Fruit fly (Drosophila melanogaster) whole organism, embryonic: ENCODE measurements around the gene Gr97a.

Experiments used
- Ada2b ChIP-seq: fragments of 200-800 bp; sonication (Bioruptor generic); IDR thresholded peaks from 2 replicates; pipeline ENCODE4 v1.3.6; 2022; ENCODE audit warnings: missing biosample characterization, missing genetic modification characterization
- Atf6 ChIP-seq: fragments of 200-800 bp; sonication (Bioruptor generic); IDR thresholded peaks from 2 replicates; pipeline ENCODE4 v1.3.6; 2022; ENCODE audit warnings: missing biosample characterization, missing genetic modification characterization
- Bgb ChIP-seq: fragments of 200-800 bp; sonication (Bioruptor generic); IDR thresholded peaks from 2 replicates; pipeline ENCODE4 v1.3.6; 2022; ENCODE audit warnings: missing biosample characterization, missing genetic modification characterization; ENCODE audit not compliant: partially characterized antibody
- CG10431 ChIP-seq: fragments of 200-800 bp; sonication (Bioruptor generic); optimal IDR thresholded peaks from 3 replicates; lab custom pipeline; 2018; ENCODE audit warnings: missing biosample characterization, mild to moderate bottlenecking, missing genetic modification characterization
- CG10565 ChIP-seq: fragments of 200-800 bp; sonication (Bioruptor generic); optimal IDR thresholded peaks from 3 replicates; lab custom pipeline; 2016; ENCODE audit warnings: missing biosample characterization, mild to moderate bottlenecking, missing genetic modification characterization
- CG12104 ChIP-seq: fragments of 200-800 bp; sonication (Bioruptor generic); optimal IDR thresholded peaks from 3 replicates; lab custom pipeline; 2016; ENCODE audit warnings: missing biosample characterization, missing genetic modification characterization
- CG14050 ChIP-seq: fragments of 200-800 bp; sonication (Bioruptor generic); IDR thresholded peaks from 3 replicates; pipeline ENCODE4 v1.3.6; 2022; ENCODE audit warnings: missing biosample characterization, missing genetic modification characterization
- CG15269 ChIP-seq: fragments of 200-800 bp; sonication (Bioruptor generic); optimal IDR thresholded peaks from 2 replicates; lab custom pipeline; 2018; ENCODE audit warnings: missing biosample characterization, mild to moderate bottlenecking, missing genetic modification characterization, moderate library complexity
- CG15514 ChIP-seq: fragments of 200-800 bp; sonication (Bioruptor generic); optimal IDR thresholded peaks from 3 replicates; lab custom pipeline; 2017; ENCODE audit warnings: missing biosample characterization, missing genetic modification characterization, mild to moderate bottlenecking, moderate library complexity, missing genetic modification reagents
- CG1603 ChIP-seq: fragments of 200-800 bp; sonication (Bioruptor generic); optimal IDR thresholded peaks from 2 replicates; lab custom pipeline; 2019; ENCODE audit warnings: missing biosample characterization, mild to moderate bottlenecking, missing genetic modification characterization, moderate library complexity
- CG17802 ChIP-seq: fragments of 200-800 bp; sonication (Bioruptor generic); optimal IDR thresholded peaks from 2 replicates; lab custom pipeline; 2018; ENCODE audit warnings: missing biosample characterization, mild to moderate bottlenecking, missing genetic modification characterization, moderate library complexity
- CG18599 ChIP-seq: fragments of 200-800 bp; sonication (Bioruptor generic); optimal IDR thresholded peaks from 3 replicates; lab custom pipeline; 2017; ENCODE audit warnings: missing biosample characterization, missing genetic modification characterization, mild to moderate bottlenecking, moderate library complexity, missing genetic modification reagents
- CG2129 ChIP-seq: fragments of 200-800 bp; sonication (Bioruptor generic); IDR thresholded peaks from 2 replicates; pipeline ENCODE4 v1.3.6; 2022; ENCODE audit warnings: missing biosample characterization, missing genetic modification characterization; ENCODE audit not compliant: partially characterized antibody
- CG32772 ChIP-seq: fragments of 200-800 bp; sonication (Bioruptor generic); IDR thresholded peaks from 2 replicates; pipeline ENCODE4 v1.3.6; 2022; ENCODE audit warnings: missing biosample characterization, missing genetic modification characterization
- CG33557 ChIP-seq: fragments of 200-800 bp; sonication (Bioruptor generic); optimal IDR thresholded peaks from 2 replicates; lab custom pipeline; 2019; ENCODE audit warnings: missing biosample characterization, mild to moderate bottlenecking, missing genetic modification characterization, moderate library complexity
- CG3407 ChIP-seq: fragments of 200-800 bp; sonication (Bioruptor generic); optimal IDR thresholded peaks from 2 replicates; lab custom pipeline; 2018; ENCODE audit warnings: missing biosample characterization, mild to moderate bottlenecking, missing genetic modification characterization
- CG3847 ChIP-seq: fragments of 200-800 bp; sonication (Bioruptor generic); IDR thresholded peaks from 2 replicates; pipeline ENCODE4 v1.3.6; 2022; ENCODE audit warnings: missing biosample characterization, missing genetic modification characterization
- CG4707 ChIP-seq: fragments of 200-800 bp; sonication (Bioruptor generic); optimal IDR thresholded peaks from 2 replicates; lab custom pipeline; 2018; ENCODE audit warnings: missing biosample characterization, mild to moderate bottlenecking, missing genetic modification characterization, moderate library complexity
- CG6254 ChIP-seq: fragments of 200-800 bp; sonication (Bioruptor generic); optimal IDR thresholded peaks from 3 replicates; lab custom pipeline; 2017; ENCODE audit warnings: mild to moderate bottlenecking, missing biosample characterization, missing genetic modification reagents, missing genetic modification characterization
- CG7786 ChIP-seq: fragments of 200-800 bp; sonication (Bioruptor generic); optimal IDR thresholded peaks from 2 replicates; lab custom pipeline; 2016; ENCODE audit warnings: missing biosample characterization, missing genetic modification characterization
- CG7839 ChIP-seq: fragments of 200-800 bp; sonication (Bioruptor generic); optimal IDR thresholded peaks from 3 replicates; lab custom pipeline; 2018; ENCODE audit warnings: missing biosample characterization, mild to moderate bottlenecking, missing genetic modification characterization, moderate library complexity
- CG8359 ChIP-seq: fragments of 200-800 bp; sonication (Bioruptor generic); optimal IDR thresholded peaks from 2 replicates; lab custom pipeline; 2017; ENCODE audit warnings: missing biosample characterization, mild to moderate bottlenecking, missing genetic modification characterization, borderline replicate concordance
- CG9797 ChIP-seq: fragments of 200-800 bp; sonication (Bioruptor generic); optimal IDR thresholded peaks from 3 replicates; lab custom pipeline; 2018; ENCODE audit warnings: missing biosample characterization, mild to moderate bottlenecking, missing genetic modification characterization
- D19A ChIP-seq: fragments of 200-800 bp; optimal IDR thresholded peaks from 3 replicates; lab custom pipeline; 2019; ENCODE audit warnings: missing biosample characterization, mild to moderate bottlenecking, missing genetic modification characterization, moderate library complexity
- Dbx ChIP-seq: fragments of 200-800 bp; sonication (Bioruptor generic); IDR thresholded peaks from 3 replicates; pipeline ENCODE4 v1.3.6; 2022; ENCODE audit warnings: missing biosample characterization, missing genetic modification characterization
- HHEX ChIP-seq: fragments of 200-800 bp; sonication (Bioruptor generic); optimal IDR thresholded peaks from 3 replicates; lab custom pipeline; 2017; ENCODE audit warnings: missing biosample characterization, mild to moderate bottlenecking, missing genetic modification characterization, missing genetic modification reagents
- Hr39 ChIP-seq: fragments of >200 bp; optimal IDR thresholded peaks from 2 replicates; lab custom pipeline; 2017
- Jarid2 ChIP-seq: fragments of 200-800 bp; sonication (Bioruptor generic); optimal IDR thresholded peaks from 3 replicates; lab custom pipeline; 2017; ENCODE audit warnings: mild to moderate bottlenecking, missing biosample characterization, missing genetic modification reagents, missing genetic modification characterization
- MTF-1 ChIP-seq: fragments of 200-800 bp; sonication (Bioruptor generic); optimal IDR thresholded peaks from 2 replicates; lab custom pipeline; 2018; ENCODE audit warnings: missing biosample characterization, mild to moderate bottlenecking, missing genetic modification characterization, borderline replicate concordance
- Rfx ChIP-seq: fragments of 200-800 bp; sonication (Bioruptor generic); IDR thresholded peaks from 2 replicates; pipeline ENCODE4 v1.3.6; 2022; ENCODE audit warnings: missing biosample characterization, missing genetic modification characterization
- Scr ChIP-seq: fragments of 200-800 bp; sonication (Bioruptor generic); IDR thresholded peaks from 2 replicates; pipeline ENCODE4 v1.3.6; 2022; ENCODE audit warnings: missing biosample characterization, missing genetic modification characterization; ENCODE audit not compliant: partially characterized antibody
- ash1 ChIP-seq: fragments of 200-800 bp; sonication (Bioruptor generic); optimal IDR thresholded peaks from 2 replicates; lab custom pipeline; 2018; ENCODE audit warnings: missing biosample characterization, mild to moderate bottlenecking, missing genetic modification characterization
- caup ChIP-seq: fragments of 200-800 bp; sonication (Bioruptor generic); optimal IDR thresholded peaks from 3 replicates; lab custom pipeline; 2017; ENCODE audit warnings: missing biosample characterization, mild to moderate bottlenecking, missing genetic modification characterization, moderate library complexity; ENCODE audit not compliant: severe bottlenecking
- ems ChIP-seq: fragments of 200-800 bp; sonication (Bioruptor generic); optimal IDR thresholded peaks from 3 replicates; lab custom pipeline; 2016; ENCODE audit warnings: missing biosample characterization, missing genetic modification characterization
- exex ChIP-seq: fragments of 200-800 bp; sonication (Bioruptor generic); optimal IDR thresholded peaks from 4 replicates; lab custom pipeline; 2018; ENCODE audit warnings: missing biosample characterization, mild to moderate bottlenecking, missing genetic modification characterization, moderate library complexity
- gcm ChIP-seq: fragments of 200-800 bp; sonication (Bioruptor generic); optimal IDR thresholded peaks from 2 replicates; lab custom pipeline; 2019; ENCODE audit warnings: missing biosample characterization, mild to moderate bottlenecking, missing genetic modification characterization, moderate library complexity
- gem ChIP-seq: fragments of 200-800 bp; sonication (Bioruptor generic); optimal IDR thresholded peaks from 2 replicates; lab custom pipeline; 2019; ENCODE audit warnings: missing biosample characterization, mild to moderate bottlenecking, missing genetic modification characterization, moderate library complexity
- gsb ChIP-seq: fragments of 200-800 bp; sonication (Bioruptor generic); IDR thresholded peaks from 2 replicates; pipeline ENCODE4 v1.3.6; 2022; ENCODE audit warnings: missing biosample characterization, missing genetic modification characterization
- gt ChIP-seq: fragments of 200-800 bp; sonication (Bioruptor generic); IDR thresholded peaks from 2 replicates; pipeline ENCODE4 v1.3.6; 2022; ENCODE audit warnings: missing biosample characterization, missing genetic modification characterization
- jing ChIP-seq: fragments of 200-800 bp; sonication (Bioruptor generic); optimal IDR thresholded peaks from 2 replicates; lab custom pipeline; 2018; ENCODE audit warnings: missing biosample characterization, mild to moderate bottlenecking, missing genetic modification characterization
- kni ChIP-seq: fragments of 200-800 bp; sonication (Bioruptor generic); optimal IDR thresholded peaks from 3 replicates; lab custom pipeline; 2017; ENCODE audit warnings: mild to moderate bottlenecking, missing biosample characterization, missing genetic modification reagents, missing genetic modification characterization
- knrl ChIP-seq: fragments of 200-800 bp; sonication (Bioruptor generic); IDR thresholded peaks from 3 replicates; pipeline ENCODE4 v1.3.6; 2022; ENCODE audit warnings: missing biosample characterization, missing genetic modification characterization; ENCODE audit not compliant: partially characterized antibody
- mld ChIP-seq: fragments of 200-800 bp; sonication (Bioruptor generic); IDR thresholded peaks from 3 replicates; pipeline ENCODE4 v1.3.6; 2022; ENCODE audit warnings: missing biosample characterization, missing genetic modification characterization; ENCODE audit not compliant: partially characterized antibody
- nerfin-2 ChIP-seq: fragments of 200-800 bp; sonication (Bioruptor generic); IDR thresholded peaks from 2 replicates; pipeline ENCODE4 v1.3.6; 2022; ENCODE audit warnings: missing biosample characterization, missing genetic modification characterization; ENCODE audit not compliant: partially characterized antibody
- pros ChIP-seq: fragments of 200-800 bp; sonication (Bioruptor generic); optimal IDR thresholded peaks from 3 replicates; lab custom pipeline; 2019; ENCODE audit warnings: missing biosample characterization, mild to moderate bottlenecking, missing genetic modification characterization, moderate library complexity
- pum ChIP-seq: fragments of 200-800 bp; sonication (Bioruptor generic); optimal IDR thresholded peaks from 2 replicates; lab custom pipeline; 2016; ENCODE audit warnings: missing biosample characterization, missing genetic modification characterization
- run ChIP-seq: fragments of 200-800 bp; sonication (Bioruptor generic); optimal IDR thresholded peaks from 3 replicates; lab custom pipeline; 2018; ENCODE audit warnings: missing biosample characterization, mild to moderate bottlenecking, missing genetic modification characterization
- schlank ChIP-seq: fragments of 200-800 bp; sonication (Bioruptor generic); optimal IDR thresholded peaks from 2 replicates; lab custom pipeline; 2018; ENCODE audit warnings: missing biosample characterization, mild to moderate bottlenecking, missing genetic modification characterization
- tup ChIP-seq: fragments of 200-800 bp; sonication (Bioruptor generic); optimal IDR thresholded peaks from 2 replicates; lab custom pipeline; 2016; ENCODE audit warnings: missing biosample characterization, mild to moderate bottlenecking, missing genetic modification characterization, moderate library complexity
- wor ChIP-seq: fragments of 200-800 bp; sonication (Bioruptor generic); IDR thresholded peaks from 2 replicates; pipeline ENCODE4 v1.3.6; 2022; ENCODE audit warnings: missing biosample characterization, missing genetic modification characterization

Gene Gr97a

DNA sequence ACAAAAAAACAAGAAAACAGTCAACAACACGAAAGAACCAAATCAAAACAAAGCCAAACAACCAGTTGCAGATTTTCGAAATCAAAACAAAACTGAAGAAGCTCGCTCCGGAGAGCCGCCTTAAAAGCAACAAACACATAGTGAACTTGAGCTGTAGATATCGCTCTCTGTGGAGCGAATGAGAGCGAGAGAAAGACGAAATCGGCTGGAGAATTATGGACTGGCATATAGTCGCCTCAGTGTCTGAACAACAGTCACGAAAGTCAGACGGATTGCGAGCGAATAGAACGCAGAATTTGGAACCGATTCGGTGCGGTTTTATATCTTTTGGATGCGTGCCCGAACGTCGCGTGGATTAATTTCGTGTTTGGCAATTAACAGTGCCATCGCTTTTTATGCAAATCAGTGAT lies 14.0 kb upstream of the Gr97a start (continued):
- TF ChIP-seq CG18599 (no peak), schlank (tag; lab: Kevin White, UChicago) (no peak), CG15269 (tag; lab: Kevin White, UChicago) (no peak), CG10565 (GFP tag; lab: Kevin White, UChicago) (no peak), CG8359 (GFP tag; lab: Kevin White, UChicago) (no peak), CG6254 (GFP tag; lab: Kevin White, UChicago) (no peak), CG9797 (no peak), gsb (no peak), jing (GFP tag; lab: Kevin White, UChicago) (no peak), Rfx (GFP tag; lab: Robert Waterston, UW) (peak; percentile 46; the same call in 1 of the 2 replicates), CG3847 (GFP tag; lab: Robert Waterston, UW) (no peak), CG32772 (GFP tag; lab: Robert Waterston, UW) (no peak), CG12104 (GFP tag; lab: Kevin White, UChicago) (no peak), CG10431 (GFP tag; lab: Kevin White, UChicago) (peak; percentile 90), CG2129 (GFP tag; lab: Robert Waterston, UW) (no peak), pros (GFP tag; lab: Kevin White, UChicago) (peak; percentile 20), Bgb (GFP tag; lab: Robert Waterston, UW) (peak; percentile 37; the same call in 1 of the 2 replicates), CG14050 (no peak), CG7786 (no peak), nerfin-2 (GFP tag; lab: Robert Waterston, UW) (no peak), gcm (GFP tag; lab: Kevin White, UChicago) (no peak), pum (no peak), HHEX (GFP tag; lab: Kevin White, UChicago) (no peak), CG33557 (GFP tag; lab: Kevin White, UChicago) (no peak), MTF-1 (GFP tag; lab: Kevin White, UChicago) (peak; percentile 16), D19A (no peak), CG3407 (GFP tag; lab: Kevin White, UChicago) (no peak), caup (GFP tag; lab: Kevin White, UChicago) (no peak), CG1603 (tag; lab: Kevin White, UChicago) (no peak), Dbx (GFP tag; lab: Robert Waterston, UW) (peak; percentile 53; the same call in 2 of the 3 replicates), kni (no peak), knrl (GFP tag; lab: Robert Waterston, UW) (no peak; the same call in 2 of the 3 replicates), run (no peak), exex (tag; lab: Kevin White, UChicago) (no peak), CG7839 (no peak), ems (no peak), wor (GFP tag; lab: Robert Waterston, UW) (no peak), gt (GFP tag; lab: Robert Waterston, UW) (no peak), Jarid2 (GFP tag; lab: Kevin White, UChicago) (peak; percentile 88), Scr (GFP tag; lab: Robert Waterston, UW) (no peak), gem (tag; lab: Kevin White, UChicago) (no peak), mld (no peak), CG17802 (no peak), CG15514 (GFP tag; lab: Kevin White, UChicago) (peak; percentile 6), Hr39 (lab: Kevin White, UChicago) (no peak), CG4707 (GFP tag; lab: Kevin White, UChicago) (no peak), Ada2b (GFP tag; lab: Robert Waterston, UW) (no peak), tup (no peak), Atf6 (GFP tag; lab: Robert Waterston, UW) (peak; percentile 48), ash1 (GFP tag; lab: Kevin White, UChicago) (no peak)
